Worm (Caenorhabditis elegans): ENCODE data around the gene gpch-1.
"Not testable (repeated sequence)": the region's sequence is repeated elsewhere in the genome, so short reads cannot be mapped to it uniquely, and the experiment has no call there.

gpch-1 gene

ce11 chrIII:4374854-4375253 is 33.5 kb upstream of the gpch-1 start, which contains the start of gene pals-26:
pals-26 (plus strand) TSS chrIII:4375154.
- TF ChIP-seq unc-42 (tag; optimal IDR thresholded peaks at IDR 0.05) (no peak), ztf-16 (tag; optimal IDR thresholded peaks at IDR 0.05) (no peak), ceh-31 (tag; optimal IDR thresholded peaks at IDR 0.05) (no peak), F13H6.1 (tag; optimal IDR thresholded peaks at IDR 0.05) (no peak), fax-1 (tag; optimal IDR thresholded peaks at IDR 0.05) (no peak), sox-2 (GFP tag; IDR thresholded peaks at IDR 0.05) (no peak), pat-9 (tag; optimal IDR thresholded peaks at IDR 0.05) (no peak), unc-3 (GFP tag; conservative IDR thresholded peaks at IDR 0.05) (no peak), unc-3 (tag; optimal IDR thresholded peaks at IDR 0.05) (no peak), Y22D7AL.16 (tag; optimal IDR thresholded peaks at IDR 0.05) (no peak), syd-9 (tag; optimal IDR thresholded peaks at IDR 0.05) (no peak), dve-1 (tag; optimal IDR thresholded peaks at IDR 0.05) (no peak), ceh-2 (tag; optimal IDR thresholded peaks at IDR 0.05) (no peak), C38D4.7 (GFP tag; optimal IDR thresholded peaks at IDR 0.05) (no peak), ceh-34 (tag; optimal IDR thresholded peaks at IDR 0.05) (no peak), mec-3 (tag; optimal IDR thresholded peaks at IDR 0.05; ENCODE audit: borderline replicate concordance) (no peak)

- peak; percentile 37 for TF ChIP-seq ceh-19 (GFP tag; optimal IDR thresholded peaks at IDR 0.05)
- peak; percentile 10 for TF ChIP-seq hlh-8 (tag; optimal IDR thresholded peaks at IDR 0.05)
- TF ChIP-seq ref-2 (tag; optimal IDR thresholded peaks at IDR 0.05) = peak; percentile 47
- peak; percentile 56 for TF ChIP-seq ceh-34 (tag; optimal IDR thresholded peaks at IDR 0.05)
- TF ChIP-seq pat-9 (tag; optimal IDR thresholded peaks at IDR 0.05) = peak; percentile 39
- peak; percentile 87 for TF ChIP-seq ceh-18 (tag; optimal IDR thresholded peaks at IDR 0.05)
- peak; percentile 43 for TF ChIP-seq C08G9.2 (tag; optimal IDR thresholded peaks at IDR 0.05)
- peak; percentile 55 for TF ChIP-seq K02D7.2 (tag; optimal IDR thresholded peaks at IDR 0.05)
- peak; percentile 43 for TF ChIP-seq ahr-1 (tag; optimal IDR thresholded peaks at IDR 0.05)
- peak; percentile 67 for TF ChIP-seq T23F11.4 (GFP tag; optimal IDR thresholded peaks at IDR 0.05)
- peak; percentile 63 for TF ChIP-seq fkh-6 (tag; optimal IDR thresholded peaks at IDR 0.05)
- peak; percentile 77 for TF ChIP-seq pha-2 (tag; optimal IDR thresholded peaks at IDR 0.05)
- peak; percentile 34 for TF ChIP-seq F13H6.1 (tag; optimal IDR thresholded peaks at IDR 0.05)
- TF ChIP-seq sdc-2 (tag; optimal IDR thresholded peaks at IDR 0.05) = peak; percentile 40
- peak; percentile 70 for TF ChIP-seq ceh-31 (tag; optimal IDR thresholded peaks at IDR 0.05)
- TF ChIP-seq ceh-24 (tag; optimal IDR thresholded peaks at IDR 0.05) = peak; percentile 39
- peak; percentile 62 for TF ChIP-seq syd-9 (tag; optimal IDR thresholded peaks at IDR 0.05)
- peak; percentile 10 for TF ChIP-seq zip-5 (tag; optimal IDR thresholded peaks at IDR 0.05)
- peak; percentile 54 for TF ChIP-seq sox-4 (tag; optimal IDR thresholded peaks at IDR 0.05)
- peak; percentile 44 for TF ChIP-seq nfya-1 (tag; optimal IDR thresholded peaks at IDR 0.05)
- TF ChIP-seq lin-11 (tag; optimal IDR thresholded peaks at IDR 0.05) = peak; percentile 32
- peak; percentile 55 for TF ChIP-seq nhr-232 (tag; optimal IDR thresholded peaks at IDR 0.05)
- peak; percentile 48 for TF ChIP-seq fax-1 (tag; optimal IDR thresholded peaks at IDR 0.05)
- peak; percentile 69 for TF ChIP-seq sox-2 (GFP tag; IDR thresholded peaks at IDR 0.05)
- TF ChIP-seq dmd-4 (tag; optimal IDR thresholded peaks at IDR 0.05; ENCODE audit: borderline replicate concordance) = peak; percentile 12
- TF ChIP-seq ttx-3 (tag; optimal IDR thresholded peaks at IDR 0.05) = peak; percentile 31
- peak; percentile 54 for TF ChIP-seq che-1 (tag; optimal IDR thresholded peaks at IDR 0.05)
- TF ChIP-seq madf-2 (tag; optimal IDR thresholded peaks at IDR 0.05) = peak; percentile 69
- peak; percentile 28 for TF ChIP-seq ceh-48 (tag; optimal IDR thresholded peaks at IDR 0.05)
- peak; percentile 55; the same call in 1 of the 2 replicates for TF ChIP-seq unc-3 (GFP tag; conservative IDR thresholded peaks at IDR 0.05)
- not testable (repeated sequence) for TF ChIP-seq unc-3 (tag; optimal IDR thresholded peaks at IDR 0.05)
- TF ChIP-seq ets-4 (tag; optimal IDR thresholded peaks at IDR 0.05) = peak; percentile 6
- peak; percentile 69; the same call in 1 of the 2 replicates for TF ChIP-seq ceh-45 (GFP tag; IDR thresholded peaks at IDR 0.05)
- peak; percentile 68 for TF ChIP-seq C38D4.7 (GFP tag; optimal IDR thresholded peaks at IDR 0.05)
- TF ChIP-seq tbx-2 (tag; optimal IDR thresholded peaks at IDR 0.05) = peak; percentile 51
- peak; percentile 7 for TF ChIP-seq ceh-2 (tag; optimal IDR thresholded peaks at IDR 0.05)
- TF ChIP-seq hlh-15 (tag; optimal IDR thresholded peaks at IDR 0.05) = peak; percentile 18
- peak; percentile 60 for TF ChIP-seq gmeb-2 (tag; optimal IDR thresholded peaks at IDR 0.05)
- peak; percentile 39 for TF ChIP-seq ceh-14 (tag; optimal IDR thresholded peaks at IDR 0.05)
- peak; percentile 41 for TF ChIP-seq elt-2 (tag; optimal IDR thresholded peaks at IDR 0.05)
- TF ChIP-seq Y22D7AL.16 (tag; optimal IDR thresholded peaks at IDR 0.05) = peak; percentile 52
- peak; percentile 4 for TF ChIP-seq hlh-6 (tag; optimal IDR thresholded peaks at IDR 0.05)
- TF ChIP-seq K09A11.1 (tag; optimal IDR thresholded peaks at IDR 0.05; ENCODE audit: insufficient read depth) = peak; percentile 28
These were observed 29.6 kb upstream of the gpch-1 start for ce11 chrIII:4378600-4379293.

All from whole organism, late embryonic.